Worm (Caenorhabditis elegans) whole organism, L4/young adult: ENCODE results near the gene Y44A6D.6.

ENCODE experiments used
- W03F9.2 ChIP-seq: fragments of 150-350 bp; optimal IDR thresholded peaks from 2 replicates; lab custom pipeline; 2014; ENCODE audit warnings: missing biosample characterization, missing genetic modification characterization
- dao-5 ChIP-seq: sonication (generic microtip); optimal IDR thresholded peaks from 2 replicates; lab custom pipeline; 2016; ENCODE audit warnings: missing genotype, missing genetic modification characterization, moderate library complexity, missing compliant biosample characterization

- TF ChIP-seq dao-5 (tag; lab: Kevin White, UChicago) (no peak), W03F9.2 (tag; lab: Kevin White, UChicago) (no peak)
Observed at ce11 chrV:20778886-20779285, 28.3 kb upstream of the Y44A6D.6 start.
